Fruit fly (Drosophila melanogaster) whole organism, embryonic: Measurements from ENCODE around the gene shi.

Experiments
- Aef1 ChIP-seq: fragments of 200-800 bp; sonication (Bioruptor generic); IDR thresholded peaks from 3 replicates; pipeline ENCODE4 v1.3.6; 2022; ENCODE audit warnings: missing biosample characterization, missing genetic modification characterization
- Antp ChIP-seq: fragments of 200-800 bp; sonication (Bioruptor generic); optimal IDR thresholded peaks from 3 replicates; lab custom pipeline; 2016; ENCODE audit warnings: missing biosample characterization, missing genetic modification characterization
- Atf3 ChIP-seq: fragments of 200-800 bp; sonication (Bioruptor generic); optimal IDR thresholded peaks from 3 replicates; lab custom pipeline; 2016; ENCODE audit warnings: missing biosample characterization, missing genetic modification characterization
- C15 ChIP-seq: fragments of 200-800 bp; sonication (Bioruptor generic); IDR thresholded peaks from 3 replicates; pipeline ENCODE4 v1.3.6; 2022; ENCODE audit warnings: missing biosample characterization, missing genetic modification characterization
- CG10147 ChIP-seq: fragments of 200-800 bp; sonication (Bioruptor generic); optimal IDR thresholded peaks from 2 replicates; lab custom pipeline; 2019; ENCODE audit warnings: missing biosample characterization, mild to moderate bottlenecking, missing genetic modification characterization, moderate library complexity
- CG11247 ChIP-seq: fragments of 200-800 bp; sonication (Bioruptor generic); IDR thresholded peaks from 2 replicates; pipeline ENCODE4 v1.3.6; 2022; ENCODE audit warnings: missing biosample characterization, missing genetic modification characterization
- CG11504 ChIP-seq: fragments of 200-800 bp; sonication (Bioruptor generic); optimal IDR thresholded peaks from 3 replicates; lab custom pipeline; 2019; ENCODE audit warnings: missing biosample characterization, mild to moderate bottlenecking, missing genetic modification characterization, moderate library complexity
- CG15696 ChIP-seq: fragments of 200-800 bp; sonication (Bioruptor generic); optimal IDR thresholded peaks from 2 replicates; lab custom pipeline; 2019; ENCODE audit warnings: missing biosample characterization, mild to moderate bottlenecking, missing genetic modification characterization, moderate library complexity
- CG30020 ChIP-seq: fragments of 200-800 bp; optimal IDR thresholded peaks from 2 replicates; lab custom pipeline; 2019; ENCODE audit warnings: missing biosample characterization, mild to moderate bottlenecking, missing genetic modification characterization, moderate library complexity
- CG33213 ChIP-seq: fragments of 200-800 bp; sonication (Bioruptor generic); optimal IDR thresholded peaks from 3 replicates; lab custom pipeline; 2016; ENCODE audit warnings: missing biosample characterization, missing genetic modification characterization
- CG34422 ChIP-seq: fragments of 200-800 bp; sonication (Bioruptor generic); IDR thresholded peaks from 3 replicates; pipeline ENCODE4 v1.3.6; 2022; ENCODE audit warnings: missing biosample characterization, missing genetic modification characterization
- CG42726 ChIP-seq: fragments of 200-800 bp; sonication (Bioruptor generic); IDR thresholded peaks from 2 replicates; pipeline ENCODE4 v1.3.6; 2022; ENCODE audit warnings: missing biosample characterization, missing genetic modification characterization; ENCODE audit not compliant: partially characterized antibody
- CG5245 ChIP-seq: fragments of 200-800 bp; sonication (Bioruptor generic); optimal IDR thresholded peaks from 3 replicates; lab custom pipeline; 2016; ENCODE audit warnings: missing biosample characterization, missing genetic modification characterization
- CG7357 ChIP-seq: fragments of 200-800 bp; sonication (Bioruptor generic); IDR thresholded peaks from 3 replicates; pipeline ENCODE4 v1.3.6; 2022; ENCODE audit warnings: missing biosample characterization, missing genetic modification characterization
- CG9215 ChIP-seq: fragments of 200-800 bp; sonication (Bioruptor generic); IDR thresholded peaks from 2 replicates; pipeline ENCODE4 v1.3.6; 2022; ENCODE audit warnings: missing biosample characterization, missing genetic modification characterization
- Dip3 ChIP-seq: fragments of 200-800 bp; sonication (Bioruptor generic); optimal IDR thresholded peaks from 3 replicates; lab custom pipeline; 2016; ENCODE audit warnings: missing biosample characterization, missing genetic modification characterization
- E2f2 ChIP-seq: fragments of 200-800 bp; sonication (Bioruptor generic); IDR thresholded peaks from 2 replicates; pipeline ENCODE4 v1.3.6; 2022; ENCODE audit warnings: missing biosample characterization, missing genetic modification characterization
- Eip74EF ChIP-seq, 2 experiments: fragments of 200-800 bp in 1 of 2; fragments of >200 bp in 1 of 2; sonication (Bioruptor generic) in 1 of 2; optimal IDR thresholded peaks; 2 replicates each; lab custom pipeline; 2017 to 2019; ENCODE audit warnings: missing biosample characterization in 2 of 2, missing genetic modification characterization in 2 of 2, mild to moderate bottlenecking in 1 of 2, moderate library complexity in 1 of 2
- Fer2 ChIP-seq: fragments of 200-800 bp; sonication (Bioruptor generic); optimal IDR thresholded peaks from 2 replicates; lab custom pipeline; 2018; ENCODE audit warnings: missing biosample characterization, mild to moderate bottlenecking, missing genetic modification characterization, moderate library complexity
- GATAe ChIP-seq: fragments of 200-800 bp; sonication (Bioruptor generic); conservative IDR thresholded peaks from 2 replicates; pipeline ENCODE4 v1.3.6; 2022; ENCODE audit warnings: missing biosample characterization, missing genetic modification characterization
- HLH3B ChIP-seq: fragments of 200-800 bp; sonication (Bioruptor generic); IDR thresholded peaks from 2 replicates; pipeline ENCODE4 v1.3.6; 2022; ENCODE audit warnings: missing biosample characterization, missing genetic modification characterization
- MTF-1 ChIP-seq: fragments of 200-800 bp; sonication (Bioruptor generic); optimal IDR thresholded peaks from 2 replicates; lab custom pipeline; 2018; ENCODE audit warnings: missing biosample characterization, mild to moderate bottlenecking, missing genetic modification characterization, borderline replicate concordance
- Mad ChIP-seq: fragments of 200-800 bp; sonication (Bioruptor generic); optimal IDR thresholded peaks from 2 replicates; lab custom pipeline; 2016; ENCODE audit warnings: missing biosample characterization, missing genetic modification characterization
- Sin3A ChIP-seq: fragments of >200 bp; optimal IDR thresholded peaks from 2 replicates; lab custom pipeline; 2018
- Ssrp ChIP-seq: fragments of 200-800 bp; sonication (Bioruptor generic); optimal IDR thresholded peaks from 2 replicates; lab custom pipeline; 2018; ENCODE audit warnings: missing biosample characterization, mild to moderate bottlenecking, missing genetic modification characterization, moderate library complexity
- Xbp1 ChIP-seq: fragments of 200-800 bp; sonication (Bioruptor generic); optimal IDR thresholded peaks from 3 replicates; lab custom pipeline; 2016; ENCODE audit warnings: missing biosample characterization, mild to moderate bottlenecking, missing genetic modification characterization
- Xrp1 ChIP-seq: fragments of 200-800 bp; sonication (Bioruptor generic); IDR thresholded peaks from 2 replicates; pipeline ENCODE4 v1.3.6; 2022; ENCODE audit warnings: missing biosample characterization, missing genetic modification characterization
- ab ChIP-seq: fragments of 200-800 bp; sonication (Bioruptor generic); optimal IDR thresholded peaks from 2 replicates; lab custom pipeline; 2016; ENCODE audit warnings: missing biosample characterization, missing genetic modification characterization
- aop ChIP-seq: fragments of 200-800 bp; sonication (Bioruptor generic); IDR thresholded peaks from 2 replicates; pipeline ENCODE4 v1.3.6; 2022; ENCODE audit warnings: missing biosample characterization, missing genetic modification characterization
- btn ChIP-seq: fragments of 200-800 bp; sonication (Bioruptor generic); optimal IDR thresholded peaks from 2 replicates; lab custom pipeline; 2016; ENCODE audit warnings: missing biosample characterization, missing genetic modification characterization
- caup ChIP-seq: fragments of 200-800 bp; sonication (Bioruptor generic); optimal IDR thresholded peaks from 3 replicates; lab custom pipeline; 2017; ENCODE audit warnings: missing biosample characterization, mild to moderate bottlenecking, missing genetic modification characterization, moderate library complexity; ENCODE audit not compliant: severe bottlenecking
- chinmo ChIP-seq: fragments of 200-800 bp; sonication (Bioruptor generic); IDR thresholded peaks from 4 replicates; pipeline ENCODE4 v1.3.6; 2022; ENCODE audit warnings: missing biosample characterization, missing genetic modification characterization; ENCODE audit not compliant: partially characterized antibody
- dysf ChIP-seq: fragments of 200-800 bp; sonication (Bioruptor generic); IDR thresholded peaks from 3 replicates; pipeline ENCODE4 v1.3.6; 2022; ENCODE audit warnings: missing biosample characterization, missing genetic modification characterization
- gfzf ChIP-seq: fragments of 200-800 bp; sonication (Bioruptor generic); optimal IDR thresholded peaks from 2 replicates; lab custom pipeline; 2016; ENCODE audit warnings: missing biosample characterization, mild to moderate bottlenecking, missing genetic modification characterization, moderate library complexity
- hb ChIP-seq: fragments of 200-800 bp; sonication (Bioruptor generic); IDR thresholded peaks from 3 replicates; pipeline ENCODE4 v1.3.6; 2022; ENCODE audit warnings: missing biosample characterization, missing genetic modification characterization; ENCODE audit not compliant: partially characterized antibody
- hkb ChIP-seq, 2 experiments: fragments of 200-800 bp in 1 of 2; fragments of >200 bp in 1 of 2; sonication (Bioruptor generic) in 1 of 2; IDR thresholded peaks in 1 of 2; optimal IDR thresholded peaks in 1 of 2; 2 replicates each; pipeline versions ENCODE4 v1.3.6 to Lab custom; 2017 to 2022; ENCODE audit warnings: missing biosample characterization in 1 of 2, missing genetic modification characterization in 1 of 2
- ken ChIP-seq: fragments of 200-800 bp; sonication (Bioruptor generic); IDR thresholded peaks from 3 replicates; pipeline ENCODE4 v1.3.6; 2022; ENCODE audit warnings: missing biosample characterization, missing genetic modification characterization
- klu ChIP-seq: fragments of 200-800 bp; sonication (Bioruptor generic); IDR thresholded peaks from 2 replicates; pipeline ENCODE4 v1.3.6; 2022; ENCODE audit warnings: missing biosample characterization, missing genetic modification characterization
- odd ChIP-seq: fragments of 200-800 bp; sonication (Bioruptor generic); optimal IDR thresholded peaks from 2 replicates; lab custom pipeline; 2017; ENCODE audit warnings: missing biosample characterization, mild to moderate bottlenecking, missing genetic modification characterization
- onecut ChIP-seq: fragments of 200-800 bp; sonication (Bioruptor generic); IDR thresholded peaks from 2 replicates; pipeline ENCODE4 v1.3.6; 2022; ENCODE audit warnings: missing biosample characterization, missing genetic modification characterization
- sens ChIP-seq: fragments of 200-800 bp; sonication (Bioruptor generic); peaks from one replicate; lab custom pipeline; 2016; ENCODE audit warnings: missing biosample characterization, missing genetic modification characterization
- shn ChIP-seq: fragments of 200-800 bp; sonication (Bioruptor generic); optimal IDR thresholded peaks from 3 replicates; lab custom pipeline; 2016; ENCODE audit warnings: missing biosample characterization, missing genetic modification characterization
- slbo ChIP-seq: fragments of 200-800 bp; sonication (Bioruptor generic); IDR thresholded peaks from 2 replicates; pipeline ENCODE4 v1.3.6; 2022; ENCODE audit warnings: missing biosample characterization, missing genetic modification characterization
- stwl ChIP-seq: fragments of 200-800 bp; sonication (Bioruptor generic); optimal IDR thresholded peaks from 3 replicates; lab custom pipeline; 2018; ENCODE audit warnings: missing biosample characterization, mild to moderate bottlenecking, missing genetic modification characterization, moderate library complexity
- tin ChIP-seq: fragments of 200-800 bp; sonication (Bioruptor generic); optimal IDR thresholded peaks from 3 replicates; lab custom pipeline; 2016; ENCODE audit warnings: missing biosample characterization, missing genetic modification characterization
- tio ChIP-seq: fragments of 200-800 bp; sonication (Bioruptor generic); optimal IDR thresholded peaks from 2 replicates; lab custom pipeline; 2017; ENCODE audit warnings: missing biosample characterization, missing genetic modification characterization, inconsistent platforms
- tna ChIP-seq: fragments of 200-800 bp; sonication (Bioruptor generic); IDR thresholded peaks from 2 replicates; pipeline ENCODE4 v1.3.6; 2022; ENCODE audit warnings: missing biosample characterization, missing genetic modification characterization; ENCODE audit not compliant: partially characterized antibody
- trem ChIP-seq: fragments of 200-800 bp; optimal IDR thresholded peaks from 3 replicates; lab custom pipeline; 2019; ENCODE audit warnings: missing biosample characterization, mild to moderate bottlenecking, missing genetic modification characterization, moderate library complexity
- wek ChIP-seq: fragments of 200-800 bp; sonication (Bioruptor generic); optimal IDR thresholded peaks from 3 replicates; lab custom pipeline; 2018; ENCODE audit warnings: missing biosample characterization, mild to moderate bottlenecking, missing genetic modification characterization, moderate library complexity

shi gene

dm6 chrX:15909564-15910284 lies 17.8 kb downstream of the shi start, which contains the start of gene CycD (continued):
- TF ChIP-seq tna (GFP tag; lab: Robert Waterston, UW) (0 out of 2 replicates have a peak, but pooled peaks have one; percentile 35), CG10147 (GFP tag; lab: Kevin White, UChicago) (no peak), E2f2 (GFP tag; lab: Robert Waterston, UW) (peak; percentile 34; the same call in 1 of the 2 replicates), CG33213 (GFP tag; lab: Kevin White, UChicago) (peak; percentile 45), Ssrp (tag; lab: Kevin White, UChicago) (peak; percentile 11), dysf (GFP tag; lab: Robert Waterston, UW) (peak; percentile 66; the same call in 2 of the 3 replicates), slbo (peak; percentile 80), odd (GFP tag; lab: Kevin White, UChicago) (no peak), CG11247 (GFP tag; lab: Robert Waterston, UW) (0 out of 2 replicates have a peak, but pooled peaks have one; percentile 22), wek (GFP tag; lab: Kevin White, UChicago) (peak; percentile 92), C15 (GFP tag; lab: Robert Waterston, UW) (no peak), Atf3 (GFP tag; lab: Kevin White, UChicago) (no peak), Aef1 (GFP tag; lab: Robert Waterston, UW) (no peak; the same call in 2 of the 3 replicates), Mad (GFP tag; lab: Kevin White, UChicago) (peak; percentile 51), Antp (GFP tag; lab: Kevin White, UChicago) (peak; percentile 23), klu (GFP tag; lab: Robert Waterston, UW) (no peak), caup (GFP tag; lab: Kevin White, UChicago) (no peak), GATAe (GFP tag; lab: Robert Waterston, UW) (no peak), CG11504 (tag; lab: Kevin White, UChicago) (no peak), Xrp1 (peak; percentile 34; the same call in 1 of the 2 replicates), Sin3A (lab: Kevin White, UChicago) (peak; percentile 11), CG7357 (GFP tag; lab: Robert Waterston, UW) (peak; percentile 88), CG5245 (GFP tag; lab: Kevin White, UChicago) (no peak), btn (GFP tag; lab: Kevin White, UChicago) (no peak), gfzf (GFP tag; lab: Kevin White, UChicago) (peak; percentile 45), CG34422 (GFP tag; lab: Robert Waterston, UW) (no peak), onecut (GFP tag; lab: Robert Waterston, UW) (peak; percentile 65), Dip3 (no peak), CG15696 (tag; lab: Kevin White, UChicago) (peak; percentile 76), MTF-1 (GFP tag; lab: Kevin White, UChicago) (no peak), aop (GFP tag; lab: Robert Waterston, UW) (no peak), HLH3B (GFP tag; lab: Robert Waterston, UW) (0 out of 2 replicates have a peak, but pooled peaks have one; percentile 34), tin (peak; percentile 26), shn (GFP tag; lab: Kevin White, UChicago) (peak; percentile 27), sens (GFP tag; lab: Kevin White, UChicago) (peak; percentile 45), CG30020 (tag; lab: Kevin White, UChicago) (peak; percentile 96), Eip74EF (GFP tag; optimal IDR thresholded peaks at IDR 0.05; lab: Kevin White, UChicago) (no peak), hb (peak; percentile 67; the same call in 2 of the 3 replicates), CG42726 (GFP tag; lab: Robert Waterston, UW) (peak; percentile 62; the same call in 1 of the 2 replicates), tio (GFP tag; lab: Kevin White, UChicago) (no peak), Xbp1 (peak; percentile 41), ab (GFP tag; lab: Kevin White, UChicago) (no peak), stwl (tag; lab: Kevin White, UChicago) (peak; percentile 93), Fer2 (tag; lab: Kevin White, UChicago) (no peak), CG9215 (GFP tag; lab: Robert Waterston, UW) (no peak), ken (GFP tag; lab: Robert Waterston, UW) (peak; percentile 79; the same call in 2 of the 3 replicates), trem (peak; percentile 4), hkb (optimal IDR thresholded peaks at IDR 0.05; lab: Kevin White, UChicago) (no peak), hkb (GFP tag; IDR thresholded peaks at IDR 0.05; lab: Robert Waterston, UW) (no peak), chinmo (0 out of 4 replicates have a peak, but pooled peaks have one; percentile 29)
